Worm (Caenorhabditis elegans): ENCODE results near the gene ttr-44.

DNA sequence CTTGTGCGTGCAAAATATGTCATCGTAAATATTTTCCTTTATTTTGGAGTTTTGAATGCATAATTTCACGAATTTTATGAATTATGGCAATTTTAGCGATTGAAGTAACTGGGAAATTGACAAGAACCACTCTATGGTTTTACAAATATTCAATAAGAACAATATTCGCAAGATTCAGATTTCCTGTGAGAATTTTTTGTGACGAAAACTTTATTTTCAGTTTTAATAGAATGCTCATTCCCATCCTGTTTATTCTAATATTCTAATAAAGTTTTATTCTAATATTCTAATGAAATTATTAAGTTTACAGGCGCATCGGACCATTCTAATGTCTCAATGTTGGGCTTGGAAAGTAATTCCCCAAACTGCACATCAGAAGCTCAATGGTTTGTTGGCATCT lies 7.3 kb downstream of the ttr-44 start, which contains the start of gene R11G10.3:
- TF ChIP-seq lin-39 (tag; optimal IDR thresholded peaks at IDR 0.05) = no peak
- no peak for TF ChIP-seq ceh-82 (tag; optimal IDR thresholded peaks at IDR 0.05)
- TF ChIP-seq nhr-43 (tag; optimal IDR thresholded peaks at IDR 0.05; ENCODE audit: poor library complexity, severe bottlenecking) = no peak
- TF ChIP-seq R02D3.7 (tag; optimal IDR thresholded peaks at IDR 0.05) = no peak
- no peak for TF ChIP-seq nhr-67 (tag; optimal IDR thresholded peaks at IDR 0.05)
- no peak for TF ChIP-seq nhr-76 (tag; optimal IDR thresholded peaks at IDR 0.05)
- TF ChIP-seq ama-1 (optimal IDR thresholded peaks at IDR 0.05) = no peak
- TF ChIP-seq snpc-4 (tag; optimal IDR thresholded peaks at IDR 0.05) = no peak
- TF ChIP-seq unc-62 (GFP tag; optimal IDR thresholded peaks at IDR 0.05) = no peak
- TF ChIP-seq skn-1 (tag; optimal IDR thresholded peaks at IDR 0.05) = no peak
- no peak for TF ChIP-seq mdl-1 (tag; optimal IDR thresholded peaks at IDR 0.05)
- TF ChIP-seq nhr-12 (tag; optimal IDR thresholded peaks at IDR 0.05) = no peak

All from whole organism, L3 larva.